Fruit fly (Drosophila melanogaster): ENCODE measurements around the gene Osi24.

DNA sequence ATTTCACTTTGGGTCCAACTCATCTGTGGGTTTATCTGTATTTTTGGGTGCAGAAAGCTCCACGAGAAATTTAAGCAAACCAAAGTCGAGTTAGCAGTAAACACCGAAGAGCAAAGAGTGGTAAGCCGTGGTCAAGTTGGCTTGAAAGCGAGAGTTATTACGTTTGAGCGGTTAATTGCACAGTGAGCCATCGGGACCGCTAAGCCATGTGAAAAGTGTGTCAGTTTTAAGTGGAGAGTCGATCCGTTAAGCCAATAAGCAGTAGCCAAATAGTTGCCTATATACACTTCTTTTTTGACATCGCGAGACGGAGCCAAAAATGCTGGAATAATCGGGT lies 12.4 kb downstream of the Osi24 start:
- TF ChIP-seq ato (GFP tag; IDR thresholded peaks at IDR 0.05; ENCODE audit: partially characterized antibody) (no peak), CG4617 (GFP tag; optimal IDR thresholded peaks at IDR 0.05; ENCODE audit: borderline replicate concordance) (no peak), Dip3 (GFP tag; optimal IDR thresholded peaks at IDR 0.05) (no peak), crp (GFP tag; optimal IDR thresholded peaks at IDR 0.05) (no peak)
